Fruit fly (Drosophila melanogaster) whole organism, embryonic: ENCODE results near the gene CG1986.

ENCODE experiments used
- CG1603 ChIP-seq: fragments of 200-800 bp; sonication (Bioruptor generic); optimal IDR thresholded peaks from 2 replicates; lab custom pipeline; 2019; ENCODE audit warnings: missing biosample characterization, mild to moderate bottlenecking, missing genetic modification characterization, moderate library complexity
- bowl ChIP-seq: fragments of 200-800 bp; sonication (Bioruptor generic); IDR thresholded peaks from 2 replicates; pipeline ENCODE4 v1.3.6; 2022; ENCODE audit warnings: missing biosample characterization, missing genetic modification characterization
- sug ChIP-seq: fragments of 200-800 bp; optimal IDR thresholded peaks from 2 replicates; lab custom pipeline; 2019; ENCODE audit warnings: missing biosample characterization, mild to moderate bottlenecking, missing genetic modification characterization, moderate library complexity

- TF ChIP-seq bowl (GFP tag; lab: Robert Waterston, UW) = no peak
- peak; percentile 51 for TF ChIP-seq sug (tag; lab: Kevin White, UChicago)
- no peak for TF ChIP-seq CG1603 (tag; lab: Kevin White, UChicago)
Observed at dm6 chrX:9932296-9932892, 21.5 kb upstream of the CG1986 start.
